Fruit fly (Drosophila melanogaster): ENCODE measurements around the gene CG4116.

The CG4116 gene

DNA sequence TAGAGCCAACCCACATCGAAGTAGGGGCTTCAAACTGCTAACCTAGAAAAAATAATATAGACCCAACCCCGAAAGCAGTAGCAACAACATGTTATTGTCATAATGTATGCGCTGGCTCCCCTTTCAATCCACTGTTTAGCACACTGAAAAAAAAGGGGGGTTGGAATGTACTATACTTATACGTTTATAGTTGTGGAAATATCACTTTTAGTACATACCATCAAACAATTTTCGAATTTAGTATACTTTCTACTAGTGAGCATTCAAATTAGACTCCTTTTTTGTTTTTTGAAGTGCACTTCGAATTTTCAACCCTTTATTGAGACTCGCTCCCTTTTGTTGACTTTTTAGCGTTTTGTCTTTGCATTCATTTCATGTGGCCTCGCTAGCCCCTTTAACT lies 30.8 kb downstream of the CG4116 start (continued):
- TF ChIP-seq CG17359 (tag; optimal IDR thresholded peaks at IDR 0.05) (peak; percentile 26), Hr51 (GFP tag; optimal IDR thresholded peaks at IDR 0.05) (peak in 1 of 2 experiments; percentile 27), CG1024 (GFP tag; IDR thresholded peaks at IDR 0.05) (no peak), fd96Cb (tag; optimal IDR thresholded peaks at IDR 0.05) (peak; percentile 15), lbe (GFP tag; optimal IDR thresholded peaks at IDR 0.05) (no peak), Hey (tag; optimal IDR thresholded peaks at IDR 0.05) (no peak), mirr (GFP tag; optimal IDR thresholded peaks at IDR 0.05) (no peak), Trl (optimal IDR thresholded peaks at IDR 0.05) (no peak), Trl (GFP tag; optimal IDR thresholded peaks at IDR 0.05) (no peak), CG15696 (tag; optimal IDR thresholded peaks at IDR 0.05) (no peak), z (GFP tag; IDR thresholded peaks at IDR 0.05) (no peak), CG32772 (GFP tag; IDR thresholded peaks at IDR 0.05) (no peak), nau (GFP tag; optimal IDR thresholded peaks at IDR 0.05) (no peak), CG11247 (GFP tag; IDR thresholded peaks at IDR 0.05) (no peak), cad (GFP tag; optimal IDR thresholded peaks at IDR 0.05) (no peak), lab (GFP tag; optimal IDR thresholded peaks at IDR 0.05) (peak; percentile 45), Neu2 (GFP tag; optimal IDR thresholded peaks at IDR 0.05; ENCODE audit: borderline replicate concordance) (no peak), CG10431 (GFP tag; optimal IDR thresholded peaks at IDR 0.05) (no peak), CG14050 (GFP tag; IDR thresholded peaks at IDR 0.05) (no peak), Hand (GFP tag; optimal IDR thresholded peaks at IDR 0.05) (no peak)

DNA sequence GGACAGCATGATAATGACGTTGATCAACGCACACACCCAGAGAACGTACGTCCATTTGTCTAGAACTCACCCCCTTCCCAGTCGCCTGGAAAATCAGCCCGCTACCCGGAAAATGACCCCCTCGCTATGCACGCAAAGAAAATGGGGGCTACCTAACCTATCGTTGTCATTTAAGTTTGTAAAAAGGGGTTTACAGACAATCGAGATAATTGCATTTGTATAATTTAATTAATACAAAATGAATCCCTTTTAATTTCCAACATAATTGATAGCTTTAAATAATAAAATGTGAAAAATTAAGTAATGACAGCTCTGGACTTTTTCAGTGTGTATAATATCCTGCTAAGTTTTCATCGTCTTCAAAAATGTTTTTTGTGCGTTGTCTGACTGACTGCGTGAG lies 35.6 kb downstream of the CG4116 start:
- TF ChIP-seq CG2678 (tag; optimal IDR thresholded peaks at IDR 0.05) (peak; percentile 47), BtbVII (GFP tag; optimal IDR thresholded peaks at IDR 0.05) (no peak), CG4328 (GFP tag; optimal IDR thresholded peaks at IDR 0.05) (no peak), az2 (GFP tag; optimal IDR thresholded peaks at IDR 0.05) (no peak), dmrt99B (tag; optimal IDR thresholded peaks at IDR 0.05) (peak; percentile 29), E2f2 (GFP tag; IDR thresholded peaks at IDR 0.05) (no peak), TFAM (GFP tag; optimal IDR thresholded peaks at IDR 0.05) (no peak), Xrp1 (GFP tag; IDR thresholded peaks at IDR 0.05) (peak; percentile 44; the same call in 1 of the 2 replicates), gcm (GFP tag; optimal IDR thresholded peaks at IDR 0.05) (no peak), CG12942 (GFP tag; optimal IDR thresholded peaks at IDR 0.05) (no peak), CG7839 (tag; optimal IDR thresholded peaks at IDR 0.05) (peak; percentile 28), Drgx (GFP tag; IDR thresholded peaks at IDR 0.05) (no peak), CG18599 (GFP tag; optimal IDR thresholded peaks at IDR 0.05) (peak; percentile 53), nmo (GFP tag; optimal IDR thresholded peaks at IDR 0.05) (peak; percentile 21), grau (tag; optimal IDR thresholded peaks at IDR 0.05) (peak; percentile 35), lmd (GFP tag; IDR thresholded peaks at IDR 0.05) (0 out of 2 replicates have a peak, but pooled peaks have one; percentile 8), CrebB (tag; optimal IDR thresholded peaks at IDR 0.05) (no peak), CG4424 (GFP tag; optimal IDR thresholded peaks at IDR 0.05) (peak; percentile 6), row (GFP tag; IDR thresholded peaks at IDR 0.05) (peak; percentile 47; the same call in 2 of the 3 replicates), tio (GFP tag; optimal IDR thresholded peaks at IDR 0.05) (peak; percentile 7), disco-r (GFP tag; optimal IDR thresholded peaks at IDR 0.05) (no peak), CG7556 (GFP tag; optimal IDR thresholded peaks at IDR 0.05) (peak; percentile 38), CG2202 (tag; optimal IDR thresholded peaks at IDR 0.05) (no peak), dmrt11E (tag; optimal IDR thresholded peaks at IDR 0.05) (no peak), zf30C (GFP tag; optimal IDR thresholded peaks at IDR 0.05) (peak; percentile 22), scrt (GFP tag; optimal IDR thresholded peaks at IDR 0.05) (peak; percentile 18), ind (GFP tag; optimal IDR thresholded peaks at IDR 0.05) (no peak), stc (GFP tag; IDR thresholded peaks at IDR 0.05) (no peak), Meics (GFP tag; optimal IDR thresholded peaks at IDR 0.05) (peak; percentile 10), Deaf1 (tag; optimal IDR thresholded peaks at IDR 0.05) (no peak), Nf-YA (GFP tag; IDR thresholded peaks at IDR 0.05) (no peak), ap (GFP tag; IDR thresholded peaks at IDR 0.05) (no peak)
